Worm (Caenorhabditis elegans): ENCODE data around the gene T28A11.20.

- no peak for TF ChIP-seq tra-4 (tag; optimal IDR thresholded peaks at IDR 0.05)
- no peak for TF ChIP-seq hmg-4 (GFP tag; optimal IDR thresholded peaks at IDR 0.05)
- no peak for TF ChIP-seq ama-1 (optimal IDR thresholded peaks at IDR 0.05)
- TF ChIP-seq hmbx-1 (tag; optimal IDR thresholded peaks at IDR 0.05) = no peak
- TF ChIP-seq sea-1 (GFP tag; conservative IDR thresholded peaks at IDR 0.05) = no peak
- no peak for TF ChIP-seq flt-1 (GFP tag; IDR thresholded peaks at IDR 0.05)
- TF ChIP-seq tbx-37 (GFP tag; conservative IDR thresholded peaks at IDR 0.05) = no peak
- TF ChIP-seq B0310.2 (tag; optimal IDR thresholded peaks at IDR 0.05) = no peak
- TF ChIP-seq ceh-13 (GFP tag; optimal IDR thresholded peaks at IDR 0.05) = no peak
- TF ChIP-seq F13C5.2 (tag; optimal IDR thresholded peaks at IDR 0.05) = no peak
- no peak for TF ChIP-seq ets-7 (tag; optimal IDR thresholded peaks at IDR 0.05)
- TF ChIP-seq pes-1 (GFP tag; IDR thresholded peaks at IDR 0.05) = no peak
These were observed 46.9 kb upstream of the T28A11.20 start, which contains the start of gene F35F10.14 for ce11 chrV:3320005-3320404.

Data from whole organism, early embryonic.